Worm (Caenorhabditis elegans): ENCODE data around the gene srj-14.
A peak's percentile ranks its signal among the peaks of the same experiment; 100 is the strongest.

The srj-14 gene

DNA sequence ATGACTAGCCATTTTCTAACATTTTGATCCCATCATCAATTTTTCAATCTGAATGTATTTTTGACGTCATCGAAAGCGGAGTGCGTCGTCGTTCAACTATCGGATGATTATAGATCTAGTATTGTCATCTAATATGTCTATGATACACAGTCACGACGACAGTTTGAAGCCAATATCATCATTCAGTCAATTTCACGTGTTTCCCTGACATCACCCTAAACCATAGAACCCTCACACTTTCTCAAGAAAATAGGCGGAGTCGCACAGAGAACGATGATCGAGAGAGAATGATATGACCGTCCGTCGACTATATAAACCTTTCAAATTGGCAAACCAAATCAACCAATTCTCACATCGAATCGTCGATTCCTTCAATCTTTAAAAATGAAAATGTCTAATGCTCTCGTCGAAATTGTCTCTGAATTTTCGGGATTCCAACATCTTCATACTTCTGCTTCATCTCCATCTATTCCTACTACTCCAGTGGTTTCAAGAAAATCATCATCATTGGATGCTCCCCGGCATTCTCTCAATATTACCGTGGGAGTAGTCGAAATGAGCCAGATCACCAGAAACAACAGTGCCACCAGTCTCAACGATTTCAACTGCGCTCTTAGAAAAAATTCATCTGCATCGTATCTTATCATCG lies 46.4 kb downstream of the srj-14 start, which contains the start of gene F18E3.13 (continued):
- TF ChIP-seq skn-1 (tag; optimal IDR thresholded peaks at IDR 0.05) (peak; percentile 65), nhr-84 (tag; optimal IDR thresholded peaks at IDR 0.05) (no peak), blmp-1 (tag; optimal IDR thresholded peaks at IDR 0.05) (peak; percentile 90), nhr-11 (tag; optimal IDR thresholded peaks at IDR 0.05) (no peak), efl-1 (optimal IDR thresholded peaks at IDR 0.05) (no peak), efl-1 (GFP tag; optimal IDR thresholded peaks at IDR 0.05 in 1 of 2) (peak in 1 of 2 experiments; percentile 89), ceh-63 (GFP tag; optimal IDR thresholded peaks at IDR 0.05) (no peak), jun-1 (tag; optimal IDR thresholded peaks at IDR 0.05) (peak; percentile 7), dpl-1 (GFP tag; optimal IDR thresholded peaks at IDR 0.05) (peak in 1 of 3 experiments; percentile 24), nhr-20 (tag; optimal IDR thresholded peaks at IDR 0.05) (peak; percentile 95), sup-37 (GFP tag; optimal IDR thresholded peaks at IDR 0.05) (no peak), C04F5.9 (tag; optimal IDR thresholded peaks at IDR 0.05) (no peak), mab-9 (GFP tag; IDR thresholded peaks at IDR 0.05) (no peak), nhr-47 (tag; optimal IDR thresholded peaks at IDR 0.05) (peak; percentile 34), swsn-7 (tag; optimal IDR thresholded peaks at IDR 0.05) (no peak), nhr-76 (tag; optimal IDR thresholded peaks at IDR 0.05) (no peak), vab-15 (tag; optimal IDR thresholded peaks at IDR 0.05) (no peak), unc-98 (GFP tag; IDR thresholded peaks at IDR 0.05) (no peak), unc-62 (GFP tag; optimal IDR thresholded peaks at IDR 0.05) (no peak), pax-3 (tag; optimal IDR thresholded peaks at IDR 0.05) (no peak), lin-14 (GFP tag; optimal IDR thresholded peaks at IDR 0.05) (peak; percentile 71), xbp-1 (tag; optimal IDR thresholded peaks at IDR 0.05) (no peak), mep-1 (tag; optimal IDR thresholded peaks at IDR 0.05) (no peak), pag-3 (tag; optimal IDR thresholded peaks at IDR 0.05; ENCODE audit: borderline replicate concordance, insufficient read depth) (no peak), mdl-1 (tag; optimal IDR thresholded peaks at IDR 0.05) (peak in 1 of 2 experiments; percentile 83), tbx-2 (tag; optimal IDR thresholded peaks at IDR 0.05) (peak; percentile 70), unc-130 (tag; optimal IDR thresholded peaks at IDR 0.05) (peak; percentile 32), tlp-1 (tag; optimal IDR thresholded peaks at IDR 0.05) (no peak), ztf-11 (tag; optimal IDR thresholded peaks at IDR 0.05) (no peak), C34B4.2 (tag; optimal IDR thresholded peaks at IDR 0.05) (no peak), snpc-4 (tag; optimal IDR thresholded peaks at IDR 0.05) (no peak), nhr-28 (tag; optimal IDR thresholded peaks at IDR 0.05) (no peak), fkh-10 (GFP tag; optimal IDR thresholded peaks at IDR 0.05) (no peak), lin-35 (GFP tag; optimal IDR thresholded peaks at IDR 0.05) (peak in 1 of 2 experiments; percentile 69), fkh-8 (tag; optimal IDR thresholded peaks at IDR 0.05) (no peak), unc-86 (tag; optimal IDR thresholded peaks at IDR 0.05) (no peak), lir-3 (tag; optimal IDR thresholded peaks at IDR 0.05; ENCODE audit: poor library complexity) (no peak), irx-1 (tag; optimal IDR thresholded peaks at IDR 0.05) (no peak), hlh-17 (GFP tag; optimal IDR thresholded peaks at IDR 0.05; ENCODE audit: borderline replicate concordance) (no peak), nhr-19 (GFP tag; conservative IDR thresholded peaks at IDR 0.05) (peak; percentile 97), aly-2 (tag; optimal IDR thresholded peaks at IDR 0.05) (no peak), sptf-1 (tag; optimal IDR thresholded peaks at IDR 0.05) (no peak), sox-4 (tag; optimal IDR thresholded peaks at IDR 0.05) (no peak), ceh-8 (GFP tag; optimal IDR thresholded peaks at IDR 0.05) (no peak), ces-1 (GFP tag; optimal IDR thresholded peaks at IDR 0.05) (no peak), nhr-77 (tag; optimal IDR thresholded peaks at IDR 0.05) (no peak), egl-13 (tag; optimal IDR thresholded peaks at IDR 0.05) (no peak), rnt-1 (tag; optimal IDR thresholded peaks at IDR 0.05) (no peak), nhr-12 (tag; optimal IDR thresholded peaks at IDR 0.05) (no peak), ama-1 (optimal IDR thresholded peaks at IDR 0.05) (no peak), alr-1 (tag; optimal IDR thresholded peaks at IDR 0.05; ENCODE audit: borderline replicate concordance) (no peak), nhr-85 (tag) (peak; percentile 98), Y116A8C.19 (tag; optimal IDR thresholded peaks at IDR 0.05; ENCODE audit: borderline replicate concordance) (no peak)
